Worm (Caenorhabditis elegans) whole organism, L3 larva: Measurements from ENCODE around the gene F49H12.3.

Source experiments
- R02D3.7 ChIP-seq: fragments of 150-350 bp; optimal IDR thresholded peaks from 2 replicates; lab custom pipeline; 2014; ENCODE audit warnings: missing biosample characterization, missing genetic modification characterization
- ZK546.5 ChIP-seq: sonication (generic microtip); optimal IDR thresholded peaks from 2 replicates; lab custom pipeline; 2017; ENCODE audit warnings: missing biosample characterization, missing genetic modification characterization
- aly-2 ChIP-seq: fragments of 150-350 bp; optimal IDR thresholded peaks from 2 replicates; lab custom pipeline; 2014; ENCODE audit warnings: missing biosample characterization, missing genetic modification characterization
- ceh-16 ChIP-seq: sonication (generic microtip); optimal IDR thresholded peaks from 2 replicates; lab custom pipeline; 2017; ENCODE audit warnings: missing biosample characterization, missing genetic modification characterization
- ceh-28 ChIP-seq: fragments of 150-350 bp; optimal IDR thresholded peaks from 2 replicates; lab custom pipeline; 2014; ENCODE audit warnings: missing biosample characterization, missing genetic modification reagents, missing genetic modification characterization
- ceh-82 ChIP-seq: fragments of 150-350 bp; optimal IDR thresholded peaks from 2 replicates; lab custom pipeline; 2014; ENCODE audit warnings: missing biosample characterization, missing genetic modification characterization
- ceh-9 ChIP-seq: sonication (generic microtip); optimal IDR thresholded peaks from 2 replicates; lab custom pipeline; 2018; ENCODE audit warnings: missing biosample characterization, missing genetic modification characterization
- egl-27 ChIP-seq: sonication (generic microtip); optimal IDR thresholded peaks from 4 replicates; lab custom pipeline; 2017; ENCODE audit warnings: missing biosample characterization, missing genetic modification reagents, missing genetic modification characterization
- egl-5 ChIP-seq: fragments of 150-350 bp; optimal IDR thresholded peaks from 2 replicates; lab custom pipeline; 2017; ENCODE audit warnings: missing biosample characterization, missing genetic modification reagents, missing genetic modification characterization, inconsistent platforms
- elt-1 ChIP-seq: fragments of 150-350 bp; optimal IDR thresholded peaks from 2 replicates; lab custom pipeline; 2014; ENCODE audit warnings: missing biosample characterization, missing genetic modification characterization
- elt-2 ChIP-seq: sonication (generic microtip); optimal IDR thresholded peaks from 2 replicates; lab custom pipeline; 2016; ENCODE audit warnings: missing genetic modification reagents, mild to moderate bottlenecking, missing genetic modification characterization, missing compliant biosample characterization
- elt-3 ChIP-seq, 3 experiments: fragments of 150-350 bp in 1 of 3; sonication (generic microtip) in 2 of 3; optimal IDR thresholded peaks; 2 replicates in 2 of 3; 4 replicates in 1 of 3; lab custom pipeline; 2014 to 2017; ENCODE audit warnings: missing biosample characterization in 3 of 3, missing genetic modification characterization in 3 of 3
- fkh-10 ChIP-seq: sonication (generic microtip); optimal IDR thresholded peaks from 2 replicates; lab custom pipeline; 2017; ENCODE audit warnings: missing biosample characterization, missing genetic modification reagents, missing genetic modification characterization
- fos-1 ChIP-seq: fragments of 150-350 bp; optimal IDR thresholded peaks from 2 replicates; lab custom pipeline; 2014; ENCODE audit warnings: missing biosample characterization, missing genetic modification characterization
- hmg-11 ChIP-seq: sonication (generic microtip); optimal IDR thresholded peaks from 2 replicates; lab custom pipeline; 2016; ENCODE audit warnings: missing genetic modification characterization, missing compliant biosample characterization
- jun-1 ChIP-seq: fragments of 150-350 bp; optimal IDR thresholded peaks from 2 replicates; lab custom pipeline; 2014; ENCODE audit warnings: missing biosample characterization, missing genetic modification reagents, missing genetic modification characterization
- lin-39 ChIP-seq: fragments of 150-350 bp; optimal IDR thresholded peaks from 2 replicates; lab custom pipeline; 2018; ENCODE audit warnings: missing biosample characterization, missing genetic modification reagents, missing genetic modification characterization
- lsy-12 ChIP-seq: sonication (generic microtip); optimal IDR thresholded peaks from 2 replicates; lab custom pipeline; 2016; ENCODE audit warnings: mild to moderate bottlenecking, missing genetic modification characterization, missing compliant biosample characterization
- mdl-1 ChIP-seq: fragments of 150-350 bp; optimal IDR thresholded peaks from 2 replicates; lab custom pipeline; 2014; ENCODE audit warnings: missing biosample characterization, missing genetic modification characterization
- nfya-1 ChIP-seq: sonication (generic microtip); optimal IDR thresholded peaks from 2 replicates; lab custom pipeline; 2017; ENCODE audit warnings: missing genetic modification characterization, mild to moderate bottlenecking, missing compliant biosample characterization, antibody characterized with exemption, moderate library complexity; ENCODE audit not compliant: insufficient read depth
- nhr-11 ChIP-seq: fragments of 150-350 bp; optimal IDR thresholded peaks from 2 replicates; lab custom pipeline; 2014; ENCODE audit warnings: missing biosample characterization, missing genetic modification characterization
- nhr-23 ChIP-seq: fragments of 150-350 bp; optimal IDR thresholded peaks from 2 replicates; lab custom pipeline; 2014; ENCODE audit warnings: missing biosample characterization, missing genetic modification reagents, missing genetic modification characterization
- nhr-237 ChIP-seq: fragments of 150-350 bp; optimal IDR thresholded peaks from 2 replicates; lab custom pipeline; 2014; ENCODE audit warnings: missing biosample characterization, missing genetic modification characterization
- nhr-25 ChIP-seq: sonication (generic microtip); optimal IDR thresholded peaks from 2 replicates; lab custom pipeline; 2017; ENCODE audit warnings: missing biosample characterization, missing genetic modification characterization
- nhr-67 ChIP-seq: fragments of 150-350 bp; optimal IDR thresholded peaks from 2 replicates; lab custom pipeline; 2014; ENCODE audit warnings: missing biosample characterization, missing genetic modification characterization
- nhr-76 ChIP-seq: fragments of 150-350 bp; sonication (generic microtip); optimal IDR thresholded peaks from 5 replicates; lab custom pipeline; 2014; ENCODE audit warnings: missing biosample characterization, missing genetic modification characterization
- nhr-77 ChIP-seq: fragments of 150-350 bp; optimal IDR thresholded peaks from 2 replicates; lab custom pipeline; 2014; ENCODE audit warnings: missing biosample characterization, missing genetic modification characterization
- pha-4 ChIP-seq: fragments of 150-350 bp; optimal IDR thresholded peaks from 2 replicates; lab custom pipeline; 2014; ENCODE audit warnings: missing biosample characterization, missing genetic modification reagents, missing genetic modification characterization
- pqm-1 ChIP-seq: fragments of 150-350 bp; optimal IDR thresholded peaks from 2 replicates; lab custom pipeline; 2017; ENCODE audit warnings: missing biosample characterization, missing genetic modification characterization, inconsistent platforms
- sea-2 ChIP-seq: fragments of 150-350 bp; sonication (generic microtip); optimal IDR thresholded peaks from 4 replicates; lab custom pipeline; 2014; ENCODE audit warnings: missing biosample characterization, missing genetic modification reagents, missing genetic modification characterization
- skn-1 ChIP-seq: fragments of 150-350 bp; optimal IDR thresholded peaks from 2 replicates; lab custom pipeline; 2014; ENCODE audit warnings: missing biosample characterization, missing genetic modification characterization
- snpc-4 ChIP-seq: fragments of 150-350 bp; optimal IDR thresholded peaks from 2 replicates; lab custom pipeline; 2014; ENCODE audit warnings: missing biosample characterization, missing genetic modification characterization
- unc-62 ChIP-seq: fragments of 150-350 bp; sonication (generic microtip); optimal IDR thresholded peaks from 4 replicates; lab custom pipeline; 2014; ENCODE audit warnings: missing biosample characterization, missing genetic modification reagents, missing genetic modification characterization
- zag-1 ChIP-seq: fragments of 150-350 bp; optimal IDR thresholded peaks from 2 replicates; lab custom pipeline; 2014; ENCODE audit warnings: missing biosample characterization, missing genetic modification characterization
- ztf-11 ChIP-seq: fragments of 150-350 bp; optimal IDR thresholded peaks from 2 replicates; lab custom pipeline; 2014; ENCODE audit warnings: missing biosample characterization, missing genetic modification characterization

The F49H12.3 gene

DNA sequence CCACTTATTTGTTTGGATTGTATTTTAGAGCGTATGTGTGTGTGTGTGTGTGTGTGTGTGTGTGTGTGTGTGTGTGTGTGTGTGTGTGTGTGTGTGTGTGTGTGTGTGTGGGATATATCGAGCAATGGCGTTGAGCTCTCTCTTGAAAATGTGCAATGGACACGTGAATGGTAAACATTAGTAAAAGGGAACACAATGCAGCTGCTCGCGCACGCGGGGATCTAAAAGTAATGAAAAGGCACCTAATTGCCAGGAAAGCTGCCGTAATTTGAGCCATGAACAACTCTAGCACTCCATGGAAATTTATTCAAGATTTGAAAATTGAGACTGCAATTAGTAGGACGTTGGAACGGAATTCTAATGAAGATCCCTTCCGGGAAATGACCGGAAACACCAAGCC lies 41.0 kb upstream of the F49H12.3 start:
- no peak for TF ChIP-seq unc-62 (GFP tag; lab: Kevin White, UChicago)
- TF ChIP-seq nhr-23: no peak
- TF ChIP-seq zag-1: no peak
- no peak for TF ChIP-seq lsy-12
- no peak for TF ChIP-seq snpc-4
- no peak for TF ChIP-seq fkh-10 (GFP tag; lab: Kevin White, UChicago)
- TF ChIP-seq pha-4 (tag; lab: Kevin White, UChicago): peak; percentile 50
- TF ChIP-seq, all 47 proteins: peak for 1

ce11 chrX:2044541-2045168 lies 39.5 kb upstream of the F49H12.3 start:
- TF ChIP-seq nhr-77 (tag; lab: Kevin White, UChicago): no peak
- no peak for TF ChIP-seq zag-1
- no peak for TF ChIP-seq ZK546.5
- no peak for TF ChIP-seq hmg-11 (tag; lab: Kevin White, UChicago)
- TF ChIP-seq lin-39 (tag; lab: Kevin White, UChicago): no peak
- no peak for TF ChIP-seq nhr-67 (tag; lab: Kevin White, UChicago)
- TF ChIP-seq pha-4 (tag; lab: Kevin White, UChicago): no peak
- TF ChIP-seq sea-2 (GFP tag; lab: Kevin White, UChicago): no peak
- TF ChIP-seq skn-1: no peak
- TF ChIP-seq ceh-16 (tag; lab: Kevin White, UChicago): no peak
- no peak for TF ChIP-seq egl-5 (tag; lab: Kevin White, UChicago)
- TF ChIP-seq R02D3.7 (tag; lab: Kevin White, UChicago): no peak
- TF ChIP-seq nhr-76: no peak
- TF ChIP-seq nhr-11 (tag; lab: Kevin White, UChicago): no peak
- no peak for TF ChIP-seq egl-27
- TF ChIP-seq elt-3 (tag; optimal IDR thresholded peaks at IDR 0.05; lab: Kevin White, UChicago): no peak
- TF ChIP-seq nhr-237 (tag; lab: Kevin White, UChicago): no peak

DNA sequence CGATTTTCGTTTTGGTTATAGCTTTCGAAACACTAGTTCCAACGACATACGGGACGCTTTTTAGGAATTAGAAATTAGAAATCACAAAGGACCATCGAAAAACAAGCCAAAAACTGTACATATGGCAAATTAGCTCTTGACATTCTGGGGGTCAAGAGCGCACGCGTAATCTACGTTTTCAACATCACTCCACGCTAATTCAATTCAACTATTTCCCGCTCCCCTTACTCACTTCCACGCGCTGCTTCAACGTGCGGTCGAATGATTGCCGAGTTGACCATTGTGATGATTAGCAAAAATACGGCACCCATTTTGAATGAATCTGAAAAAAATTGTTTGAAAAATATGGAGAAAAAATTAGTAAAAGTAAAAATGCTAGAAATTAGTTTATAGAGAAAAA lies 38.6 kb upstream of the F49H12.3 start:
- TF ChIP-seq ztf-11 (tag; lab: Kevin White, UChicago) (no peak), nhr-25 (tag; lab: Kevin White, UChicago) (no peak), ceh-82 (tag; lab: Kevin White, UChicago) (no peak), nhr-76 (no peak), fos-1 (tag; lab: Kevin White, UChicago) (no peak), nhr-67 (tag; lab: Kevin White, UChicago) (no peak), pqm-1 (no peak), zag-1 (no peak), nfya-1 (tag; lab: Kevin White, UChicago) (no peak), egl-5 (tag; lab: Kevin White, UChicago) (no peak), aly-2 (tag; lab: Kevin White, UChicago) (no peak)
- TF ChIP-seq, all 47 proteins: peak for 0

DNA sequence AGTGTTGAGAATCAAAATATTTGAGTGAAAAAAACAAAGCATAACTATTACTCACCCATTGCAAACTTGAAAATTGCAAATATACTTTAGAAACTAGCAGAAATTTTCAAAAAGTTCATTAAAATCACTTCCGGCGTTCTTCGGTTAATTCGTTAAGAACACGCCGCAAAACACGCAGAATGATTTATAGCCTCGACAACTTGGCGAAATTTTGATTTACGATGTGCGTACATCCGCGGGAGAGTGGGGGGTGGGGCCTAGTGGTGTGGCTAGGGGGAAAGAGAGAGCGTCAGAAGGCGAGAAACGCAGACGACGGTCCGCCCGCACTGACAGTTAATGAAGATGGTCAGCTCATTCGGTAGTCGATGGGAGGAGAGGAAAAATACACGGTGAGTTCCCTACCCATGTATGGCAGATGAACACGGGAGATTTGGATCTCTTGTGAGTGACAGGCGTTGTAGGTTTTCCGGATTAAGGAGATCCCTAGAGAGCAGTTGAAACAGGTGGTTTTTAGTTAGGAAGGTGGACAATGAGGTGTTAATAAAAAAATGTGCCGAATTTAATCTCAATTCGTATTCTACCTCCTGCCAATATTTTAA lies 38.0 kb upstream of the F49H12.3 start, which contains the start of gene igcm-4:
TSS of gene igcm-4 (minus strand) at position 237 of the 599 bp plus-strand sequence.
- TF ChIP-seq elt-2 (no peak), lin-39 (tag; lab: Kevin White, UChicago) (peak; percentile 14)

- TF ChIP-seq elt-3 (tag; optimal IDR thresholded peaks at IDR 0.05; lab: Kevin White, UChicago): no peak
- TF ChIP-seq elt-1 (tag; lab: Kevin White, UChicago): no peak
- TF ChIP-seq jun-1: no peak
- TF ChIP-seq ceh-9 (tag; lab: Kevin White, UChicago): no peak
- TF ChIP-seq zag-1: no peak
- TF ChIP-seq ceh-82 (tag; lab: Kevin White, UChicago): no peak
- no peak for TF ChIP-seq pqm-1
- no peak for TF ChIP-seq ceh-28 (tag; lab: Kevin White, UChicago)
- TF ChIP-seq mdl-1 (tag; lab: Kevin White, UChicago): no peak
- no peak for TF ChIP-seq lsy-12
- no peak for TF ChIP-seq ztf-11 (tag; lab: Kevin White, UChicago)
- TF ChIP-seq nhr-23: no peak
- no peak for TF ChIP-seq nhr-67 (tag; lab: Kevin White, UChicago)
These were observed 36.8 kb upstream of the F49H12.3 start for ce11 chrX:2047208-2047946.
